1 fruit fly cellular context compared by ENCODE assay signal in genomic region chr3R:13767239-13767638, dm6.
TF ChIP-seq lines count a peak whose summit lies in the region.

Gene Cht5 (plus strand): TSS chr3R:13767549.

TF ChIP-seq in whole organism, prepupa, 60 proteins besides CTCF, POLR2A, EP300 and RAD21 (continued from another document):
- TF ChIP-seq Blimp-1 (GFP tag; optimal IDR thresholded peaks at IDR 0.05; lab: Kevin White, UChicago) = no peak
